Worm (Caenorhabditis elegans) whole organism, L4 larva: ENCODE measurements around the gene Y32G9A.3.

Source experiments
- lsy-2 ChIP-seq, 2 experiments: fragments of 150-350 bp in 1 of 2; sonication (generic microtip) in 1 of 2; optimal IDR thresholded peaks; 2 replicates each; lab custom pipeline; 2014 to 2017; ENCODE audit warnings: missing biosample characterization in 2 of 2, missing genetic modification characterization in 2 of 2
- snpc-4 ChIP-seq: fragments of 150-350 bp; optimal IDR thresholded peaks from 2 replicates; lab custom pipeline; 2014; ENCODE audit warnings: missing biosample characterization, missing genetic modification characterization

ce11 chrV:1920105-1920504 lies 8.9 kb downstream of the Y32G9A.3 start, which contains the start of gene Y32G9A.12:
- TF ChIP-seq lsy-2 (tag; optimal IDR thresholded peaks at IDR 0.05; lab: Kevin White, UChicago) (no peak), snpc-4 (tag; lab: Kevin White, UChicago) (no peak)
